Worm (Caenorhabditis elegans) whole organism, L4 larva: ENCODE data around the gene F54F7.14.

Experiments used
- F10B5.3 ChIP-seq: sonication (generic microtip); optimal IDR thresholded peaks from 2 replicates; lab custom pipeline; 2016; ENCODE audit warnings: mild to moderate bottlenecking, missing genetic modification characterization, missing compliant biosample characterization
- F49E8.2 ChIP-seq: sonication (generic microtip); optimal IDR thresholded peaks from 2 replicates; lab custom pipeline; 2016; ENCODE audit warnings: missing compliant biosample characterization, mild to moderate bottlenecking, missing genetic modification characterization, borderline replicate concordance
- T26A8.4 ChIP-seq: fragments of 200-800 bp; sonication (Bioruptor generic); IDR thresholded peaks from 2 replicates; pipeline ENCODE4 v1.3.6; 2022; ENCODE audit warnings: missing genetic modification characterization, missing compliant biosample characterization
- Y5F2A.4 ChIP-seq: fragments of 200-800 bp; sonication (Bioruptor generic); optimal IDR thresholded peaks from 2 replicates; lab custom pipeline; 2018; ENCODE audit warnings: mild to moderate bottlenecking, missing genetic modification characterization, missing compliant biosample characterization
- ZK546.5 ChIP-seq, 2 experiments: sonication (generic microtip); optimal IDR thresholded peaks; 2 replicates each; lab custom pipeline; 2017; ENCODE audit warnings: missing biosample characterization in 2 of 2, missing genetic modification characterization in 2 of 2
- aha-1 ChIP-seq: fragments of 150-350 bp; peaks from one replicate; lab custom pipeline; 2014; ENCODE audit warnings: missing biosample characterization, missing genetic modification characterization
- attf-4 ChIP-seq: sonication (generic microtip); optimal IDR thresholded peaks from 3 replicates; lab custom pipeline; 2017; ENCODE audit warnings: missing biosample characterization, missing genetic modification characterization
- ceh-28 ChIP-seq: fragments of 150-350 bp; optimal IDR thresholded peaks from 2 replicates; lab custom pipeline; 2014; ENCODE audit warnings: missing biosample characterization, missing genetic modification reagents, missing genetic modification characterization
- ceh-82 ChIP-seq: sonication (generic microtip); optimal IDR thresholded peaks from 2 replicates; lab custom pipeline; 2017; ENCODE audit warnings: missing biosample characterization, missing genetic modification characterization
- ctbp-1 ChIP-seq: fragments of 200-800 bp; sonication (Bioruptor generic); IDR thresholded peaks from 2 replicates; pipeline ENCODE4 v1.3.6; 2022; ENCODE audit warnings: missing genetic modification reagents, missing genetic modification characterization, missing compliant biosample characterization
- daf-12 ChIP-seq: fragments of 150-350 bp; optimal IDR thresholded peaks from 2 replicates; lab custom pipeline; 2014; ENCODE audit warnings: missing biosample characterization, missing genetic modification reagents, missing genetic modification characterization
- daf-16 ChIP-seq, 3 experiments: sonication (generic microtip); optimal IDR thresholded peaks; 2 replicates each; lab custom pipeline; 2016 to 2017; ENCODE audit warnings: missing genetic modification characterization in 3 of 3, missing genetic modification reagents in 3 of 3, mild to moderate bottlenecking in 2 of 3, missing compliant biosample characterization in 2 of 3, missing biosample characterization in 1 of 3, moderate library complexity in 1 of 3
- dmd-6 ChIP-seq: fragments of 200-800 bp; sonication (Bioruptor generic); IDR thresholded peaks from 2 replicates; pipeline ENCODE4 v1.3.6; 2022; ENCODE audit warnings: missing genetic modification reagents, missing genetic modification characterization, missing compliant biosample characterization
- dmd-9 ChIP-seq: fragments of 200-800 bp; sonication (Bioruptor generic); IDR thresholded peaks from 2 replicates; pipeline ENCODE4 v1.3.6; 2022; ENCODE audit warnings: missing genetic modification reagents, missing genetic modification characterization, missing compliant biosample characterization
- dpl-1 ChIP-seq: fragments of 150-350 bp; optimal IDR thresholded peaks from 2 replicates; lab custom pipeline; 2014; ENCODE audit warnings: missing biosample characterization, missing genetic modification reagents, missing genetic modification characterization
- duxl-1 ChIP-seq: sonication (generic microtip); optimal IDR thresholded peaks from 2 replicates; lab custom pipeline; 2016; ENCODE audit warnings: mild to moderate bottlenecking, missing genetic modification characterization, moderate library complexity, missing compliant biosample characterization; ENCODE audit not compliant: poor library complexity
- dve-1 ChIP-seq: sonication (generic microtip); optimal IDR thresholded peaks from 2 replicates; lab custom pipeline; 2017; ENCODE audit warnings: antibody characterized with exemption, mild to moderate bottlenecking, missing genetic modification characterization, missing compliant biosample characterization; ENCODE audit not compliant: insufficient read depth
- egl-43 ChIP-seq: fragments of 200-800 bp; sonication (Bioruptor generic); IDR thresholded peaks from 2 replicates; pipeline ENCODE4 v1.3.6; 2022; ENCODE audit warnings: missing genetic modification reagents, missing genetic modification characterization, missing compliant biosample characterization
- hlh-11 ChIP-seq: fragments of 200-800 bp; sonication (Bioruptor generic); optimal IDR thresholded peaks from 2 replicates; lab custom pipeline; 2018; ENCODE audit warnings: mild to moderate bottlenecking, missing genetic modification characterization, missing compliant biosample characterization
- jun-1 ChIP-seq: fragments of 150-350 bp; optimal IDR thresholded peaks from 2 replicates; lab custom pipeline; 2014; ENCODE audit warnings: missing biosample characterization, missing genetic modification reagents, missing genetic modification characterization
- lin-13 ChIP-seq: fragments of 150-350 bp; optimal IDR thresholded peaks from 2 replicates; lab custom pipeline; 2014; ENCODE audit warnings: missing biosample characterization, missing genetic modification reagents, missing genetic modification characterization
- lin-38 ChIP-seq: fragments of 200-800 bp; sonication (Bioruptor generic); IDR thresholded peaks from 2 replicates; pipeline ENCODE4 v1.3.6; 2022; ENCODE audit warnings: missing genetic modification reagents, missing genetic modification characterization, missing compliant biosample characterization
- madf-9 ChIP-seq: fragments of 200-800 bp; sonication (Bioruptor generic); conservative IDR thresholded peaks from 2 replicates; pipeline ENCODE4 v1.3.6; 2022; ENCODE audit warnings: missing genetic modification reagents, missing genetic modification characterization, missing compliant biosample characterization
- nhr-10 ChIP-seq: fragments of 150-350 bp; optimal IDR thresholded peaks from 2 replicates; lab custom pipeline; 2014; ENCODE audit warnings: missing biosample characterization, missing genetic modification characterization
- nhr-102 ChIP-seq: sonication (generic microtip); optimal IDR thresholded peaks from 2 replicates; lab custom pipeline; 2016; ENCODE audit warnings: mild to moderate bottlenecking, missing genetic modification characterization, moderate library complexity, missing compliant biosample characterization
- nhr-11 ChIP-seq: fragments of 150-350 bp; optimal IDR thresholded peaks from 2 replicates; lab custom pipeline; 2014; ENCODE audit warnings: missing biosample characterization, missing genetic modification characterization
- nhr-28 ChIP-seq: fragments of 150-350 bp; optimal IDR thresholded peaks from 2 replicates; lab custom pipeline; 2014; ENCODE audit warnings: missing biosample characterization, missing genetic modification characterization
- nhr-42 ChIP-seq: fragments of 200-800 bp; sonication (Bioruptor generic); IDR thresholded peaks from 2 replicates; pipeline ENCODE4 v1.3.6; 2022; ENCODE audit warnings: missing genetic modification characterization, missing compliant biosample characterization
- pqm-1 ChIP-seq: sonication (generic microtip); optimal IDR thresholded peaks from 2 replicates; lab custom pipeline; 2017; ENCODE audit warnings: missing biosample characterization, missing genetic modification characterization
- rbr-2 ChIP-seq: sonication (generic microtip); optimal IDR thresholded peaks from 2 replicates; lab custom pipeline; 2016; ENCODE audit warnings: missing genotype, missing genetic modification characterization, missing compliant biosample characterization
- saeg-2 ChIP-seq: fragments of 200-800 bp; sonication (Bioruptor generic); IDR thresholded peaks from 2 replicates; pipeline ENCODE4 v1.3.6; 2022; ENCODE audit warnings: missing genetic modification reagents, missing genetic modification characterization, missing compliant biosample characterization
- unc-39 ChIP-seq: sonication (generic microtip); optimal IDR thresholded peaks from 2 replicates; lab custom pipeline; 2017; ENCODE audit warnings: missing biosample characterization, missing genetic modification characterization
- unc-62 ChIP-seq, 3 experiments: fragments of 150-350 bp in 1 of 3; sonication (generic microtip); optimal IDR thresholded peaks in 2 of 3; peaks in 1 of 3; 1 replicate in 1 of 3; 2 replicates in 2 of 3; lab custom pipeline; 2014 to 2017; ENCODE audit warnings: missing biosample characterization in 3 of 3, missing genetic modification characterization in 3 of 3, missing genetic modification reagents in 3 of 3, missing genotype in 1 of 3
- zip-11 ChIP-seq: fragments of 200-800 bp; sonication (Bioruptor generic); IDR thresholded peaks from 2 replicates; pipeline ENCODE4 v1.3.6; 2022; ENCODE audit warnings: missing genetic modification characterization, missing compliant biosample characterization
- ztf-11 ChIP-seq: fragments of 150-350 bp; optimal IDR thresholded peaks from 2 replicates; lab custom pipeline; 2014; ENCODE audit warnings: missing biosample characterization, missing genetic modification characterization
- ztf-7 ChIP-seq: fragments of 150-350 bp; optimal IDR thresholded peaks from 2 replicates; lab custom pipeline; 2014; ENCODE audit warnings: missing biosample characterization, missing genetic modification characterization

F54F7.14 gene

ce11 chrX:11848618-11849017 lies 2.1 kb upstream of the F54F7.14 start, which contains the start of gene F54F7.9:
TSS of gene F54F7.9 (minus strand) at chrX:11848718.
- no peak for TF ChIP-seq attf-4 (tag; lab: Kevin White, UChicago)
- TF ChIP-seq T26A8.4 (GFP tag; lab: Robert Waterston, UW), result no peak
- TF ChIP-seq ctbp-1 (GFP tag; lab: Robert Waterston, UW), result no peak
- no peak for TF ChIP-seq madf-9 (GFP tag; lab: Robert Waterston, UW)
- TF ChIP-seq, all 104 proteins: peak for 0

ce11 chrX:11850082-11850481 lies 590 bp upstream of the F54F7.14 start, which contains the start of gene F54F7.3:
TSS of gene F54F7.3 (minus strand) at chrX:11850182.
- TF ChIP-seq dmd-9 (GFP tag; lab: Robert Waterston, UW) (no peak), unc-39 (tag; lab: Kevin White, UChicago) (no peak), nhr-11 (tag; lab: Kevin White, UChicago) (no peak), ceh-28 (no peak), F10B5.3 (tag; lab: Kevin White, UChicago) (no peak), Y5F2A.4 (GFP tag; lab: Kevin White, UChicago) (no peak), ZK546.5 (tag; optimal IDR thresholded peaks at IDR 0.05; lab: Kevin White, UChicago) (no peak)

- TF ChIP-seq hlh-11 (tag; lab: Kevin White, UChicago), result no peak
- TF ChIP-seq aha-1 (tag; lab: Kevin White, UChicago), result peak; percentile 61
Measured at ce11 chrX:11852494-11852893, 1.8 kb downstream of the F54F7.14 start, which contains the start of gene xtr-1. TSS of gene xtr-1 (plus strand) at chrX:11852794.

ce11 chrX:11854432-11854831 lies 3.8 kb downstream of the F54F7.14 start:
- TF ChIP-seq dmd-6 (peak; percentile 30; the same call in 1 of the 2 replicates), zip-11 (GFP tag; lab: Robert Waterston, UW) (no peak), egl-43 (GFP tag; lab: Robert Waterston, UW) (no peak), pqm-1 (tag; lab: Kevin White, UChicago) (peak; percentile 53), dve-1 (tag; lab: Kevin White, UChicago) (peak; percentile 48), daf-16 (GFP tag; optimal IDR thresholded peaks at IDR 0.05; lab: Kevin White, UChicago) (no peak), daf-16 (tag; optimal IDR thresholded peaks at IDR 0.05; lab: Kevin White, UChicago) (peak; percentile 37), nhr-28 (tag; lab: Kevin White, UChicago) (peak; percentile 51)

- TF ChIP-seq F49E8.2 (no peak), attf-4 (tag; lab: Kevin White, UChicago) (no peak), rbr-2 (no peak), nhr-102 (tag; lab: Kevin White, UChicago) (no peak), nhr-42 (GFP tag; lab: Robert Waterston, UW) (no peak)
Measured at ce11 chrX:11854903-11855302, 4.2 kb downstream of the F54F7.14 start, which contains the start of gene F54F7.8. TSS of gene F54F7.8 (minus strand) at chrX:11855003.

- TF ChIP-seq unc-62 (GFP tag; optimal IDR thresholded peaks at IDR 0.05 in 1 of 2; lab: Kevin White, UChicago) (peak in 1 of 2 experiments; percentile 90), unc-62 (tag; optimal IDR thresholded peaks at IDR 0.05; lab: Kevin White, UChicago) (no peak), zip-11 (GFP tag; lab: Robert Waterston, UW) (no peak), lin-13 (no peak)
Measured at ce11 chrX:11856214-11856613, 5.5 kb downstream of the F54F7.14 start.

- TF ChIP-seq duxl-1 (tag; lab: Kevin White, UChicago) (no peak), ztf-11 (no peak), lin-13 (no peak), nhr-102 (tag; lab: Kevin White, UChicago) (no peak), ztf-7 (tag; lab: Kevin White, UChicago) (no peak), ceh-82 (tag; lab: Kevin White, UChicago) (no peak), daf-12 (tag; lab: Kevin White, UChicago) (no peak), F49E8.2 (no peak), jun-1 (tag; lab: Kevin White, UChicago) (no peak), nhr-10 (tag; lab: Kevin White, UChicago) (no peak), saeg-2 (GFP tag; lab: Robert Waterston, UW) (no peak), dpl-1 (no peak), rbr-2 (no peak), ctbp-1 (GFP tag; lab: Robert Waterston, UW) (no peak), madf-9 (GFP tag; lab: Robert Waterston, UW) (no peak), hlh-11 (tag; lab: Kevin White, UChicago) (no peak), lin-38 (GFP tag; lab: Robert Waterston, UW) (no peak)
- TF ChIP-seq, all 104 proteins: peak for 0
Measured at ce11 chrX:11857178-11857577, 6.5 kb downstream of the F54F7.14 start, which contains the start of gene mes-1. TSS of gene mes-1 (plus strand) at chrX:11857478.
